Fruit fly (Drosophila melanogaster) whole organism, wandering third instar larva: ENCODE results near the gene RapGAP1.

Experiments
- Abd-B ChIP-seq: fragments of >200 bp; optimal IDR thresholded peaks from 2 replicates; lab custom pipeline; 2017; ENCODE audit warnings: missing biosample characterization, missing genetic modification characterization
- CG32264 ChIP-seq: fragments of 200-800 bp; sonication (Bioruptor generic); optimal IDR thresholded peaks from 2 replicates; lab custom pipeline; 2016; ENCODE audit warnings: missing biosample characterization, missing genetic modification characterization
- CG9705 ChIP-seq: fragments of 200-800 bp; sonication (Bioruptor generic); optimal IDR thresholded peaks from 2 replicates; lab custom pipeline; 2018; ENCODE audit warnings: missing biosample characterization, mild to moderate bottlenecking, missing genetic modification characterization
- CrebA ChIP-seq: fragments of 200-800 bp; sonication (Bioruptor generic); optimal IDR thresholded peaks from 2 replicates; lab custom pipeline; 2016; ENCODE audit warnings: missing biosample characterization, mild to moderate bottlenecking, missing genetic modification characterization, borderline replicate concordance
- Dfd ChIP-seq: fragments of >200 bp; optimal IDR thresholded peaks from 2 replicates; lab custom pipeline; 2017; ENCODE audit warnings: missing biosample characterization, missing genetic modification characterization
- Dif ChIP-seq: fragments of 200-275, 200-300 bp; sonication (Bioruptor generic); optimal IDR thresholded peaks from 2 replicates; lab custom pipeline; 2018; ENCODE audit warnings: missing biosample characterization, missing genetic modification characterization; ENCODE audit not compliant: partially characterized antibody
- GATAd ChIP-seq: sonication (Bioruptor generic); optimal IDR thresholded peaks from 2 replicates; lab custom pipeline; 2016; ENCODE audit warnings: missing biosample characterization, missing genetic modification characterization
- Hr78 ChIP-seq: fragments of >200 bp; optimal IDR thresholded peaks from 2 replicates; lab custom pipeline; 2017; ENCODE audit warnings: missing biosample characterization, missing genetic modification characterization
- Mio ChIP-seq: sonication (Bioruptor generic); optimal IDR thresholded peaks from 2 replicates; lab custom pipeline; 2016; ENCODE audit warnings: missing biosample characterization, missing genetic modification characterization
- N ChIP-seq: fragments of >200 bp; optimal IDR thresholded peaks from 2 replicates; lab custom pipeline; 2018; ENCODE audit warnings: missing biosample characterization, missing external identifiers, missing genetic modification characterization
- OdsH ChIP-seq: fragments of 200-800 bp; sonication (Bioruptor generic); optimal IDR thresholded peaks from 2 replicates; lab custom pipeline; 2016; ENCODE audit warnings: missing biosample characterization, mild to moderate bottlenecking, missing genetic modification characterization
- Rel ChIP-seq, 2 experiments: fragments of 200-800 bp; sonication (Bioruptor generic) in 1 of 2; optimal IDR thresholded peaks; 2 replicates in 1 of 2; 3 replicates in 1 of 2; lab custom pipeline; 2016 to 2019; ENCODE audit warnings: mild to moderate bottlenecking in 2 of 2, missing biosample characterization in 2 of 2, missing genetic modification characterization in 2 of 2, moderate library complexity in 1 of 2
- Vsx2 ChIP-seq: fragments of 200-300, 225-300 bp; sonication (Bioruptor generic); optimal IDR thresholded peaks from 2 replicates; lab custom pipeline; 2018; ENCODE audit warnings: missing biosample characterization, missing genetic modification characterization; ENCODE audit not compliant: partially characterized antibody
- br ChIP-seq: fragments of 200-800 bp; sonication (Bioruptor generic); optimal IDR thresholded peaks from 2 replicates; lab custom pipeline; 2016; ENCODE audit warnings: missing biosample characterization, missing genetic modification characterization
- brk ChIP-seq: fragments of 200-800 bp; sonication (Bioruptor generic); optimal IDR thresholded peaks from 2 replicates; lab custom pipeline; 2016; ENCODE audit warnings: missing biosample characterization, mild to moderate bottlenecking, missing genetic modification characterization
- dl ChIP-seq, 2 experiments: fragments of 175-275, 200-275 bp in 1 of 2; fragments of 200-275 bp in 1 of 2; sonication (Bioruptor generic); optimal IDR thresholded peaks; lab custom pipeline; 2018; ENCODE audit warnings: mild to moderate bottlenecking in 2 of 2, missing biosample characterization in 2 of 2, missing genetic modification characterization in 2 of 2, moderate library complexity in 2 of 2; ENCODE audit not compliant: partially characterized antibody in 2 of 2, insufficient read depth in 1 of 2
- dmrt93B ChIP-seq: fragments of 200-800 bp; sonication (Bioruptor generic); optimal IDR thresholded peaks from 2 replicates; lab custom pipeline; 2018; ENCODE audit warnings: missing biosample characterization, mild to moderate bottlenecking, missing genetic modification characterization
- dsf ChIP-seq: sonication (Bioruptor generic); optimal IDR thresholded peaks from 2 replicates; lab custom pipeline; 2016; ENCODE audit warnings: missing biosample characterization, missing genetic modification characterization, borderline replicate concordance
- ey ChIP-seq: fragments of 200-800 bp; sonication (Bioruptor generic); optimal IDR thresholded peaks from 2 replicates; lab custom pipeline; 2016; ENCODE audit warnings: missing biosample characterization, missing genetic modification characterization
- foxo ChIP-seq, 2 experiments: fragments of 200-800 bp; sonication (Bioruptor generic); optimal IDR thresholded peaks; 2 replicates in 1 of 2; 3 replicates in 1 of 2; lab custom pipeline; 2016 to 2017; ENCODE audit warnings: missing biosample characterization in 2 of 2, missing genetic modification characterization in 2 of 2
- h ChIP-seq: fragments of 200-800 bp; sonication (Bioruptor generic); optimal IDR thresholded peaks from 3 replicates; lab custom pipeline; 2016; ENCODE audit warnings: missing biosample characterization, mild to moderate bottlenecking, missing genetic modification characterization
- lola ChIP-seq: fragments of >200 bp; optimal IDR thresholded peaks from 2 replicates; lab custom pipeline; 2017; ENCODE audit warnings: missing biosample characterization, missing genetic modification characterization
- pan ChIP-seq: fragments of >200 bp; optimal IDR thresholded peaks from 2 replicates; lab custom pipeline; 2017
- rgr ChIP-seq: fragments of 200-800 bp; sonication (Bioruptor generic); optimal IDR thresholded peaks from 3 replicates; lab custom pipeline; 2016; ENCODE audit warnings: missing biosample characterization, mild to moderate bottlenecking, missing genetic modification characterization
- sage ChIP-seq: fragments of 200-800 bp; sonication (Bioruptor generic); optimal IDR thresholded peaks from 2 replicates; lab custom pipeline; 2016; ENCODE audit warnings: missing biosample characterization, mild to moderate bottlenecking, missing genetic modification characterization
- sv ChIP-seq: fragments of 200-800 bp; sonication (Bioruptor generic); optimal IDR thresholded peaks from 3 replicates; lab custom pipeline; 2016; ENCODE audit warnings: missing biosample characterization, missing genetic modification characterization
- tai ChIP-seq: sonication (Bioruptor generic); optimal IDR thresholded peaks from 2 replicates; lab custom pipeline; 2016; ENCODE audit warnings: missing biosample characterization, missing genetic modification characterization
- usp ChIP-seq: fragments of >200 bp; optimal IDR thresholded peaks from 2 replicates; lab custom pipeline; 2017; ENCODE audit warnings: missing biosample characterization, missing genetic modification characterization
- woc ChIP-seq: sonication (Bioruptor generic); optimal IDR thresholded peaks from 2 replicates; lab custom pipeline; 2016; ENCODE audit warnings: missing biosample characterization, mild to moderate bottlenecking, missing genetic modification characterization

The RapGAP1 gene

DNA sequence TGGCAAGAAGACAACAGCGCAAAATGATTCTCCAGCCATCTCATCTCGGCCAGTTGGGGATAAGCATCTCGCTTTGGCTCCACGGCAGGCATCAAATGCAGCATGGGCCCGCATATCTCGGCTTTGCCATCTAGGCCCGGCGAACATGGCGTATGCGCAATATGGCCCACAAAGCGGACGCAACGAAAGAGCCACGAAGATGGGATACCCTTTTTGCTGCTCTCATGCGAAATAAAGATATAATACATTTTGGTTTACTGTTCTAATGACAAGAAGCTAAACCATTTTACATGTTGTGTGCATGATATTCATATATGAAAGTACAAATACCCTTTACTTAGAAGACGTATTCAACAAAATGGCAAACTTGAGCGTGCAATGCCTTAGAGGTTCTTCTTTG lies 56.0 kb downstream of the RapGAP1 start:
- TF ChIP-seq N (GFP tag; lab: Kevin White, UChicago) (no peak), Hr78 (no peak), sv (GFP tag; lab: Kevin White, UChicago) (no peak), br (no peak), foxo (GFP tag; optimal IDR thresholded peaks at IDR 0.05; lab: Kevin White, UChicago) (no peak), dl (GFP tag; optimal IDR thresholded peaks at IDR 0.05; lab: Kevin White, UChicago; ENCODE audit: insufficient read depth in 1 of 2, partially characterized antibody in 2 of 2) (no peak), OdsH (GFP tag; lab: Kevin White, UChicago) (no peak), Dfd (no peak), CrebA (no peak), Abd-B (GFP tag; lab: Kevin White, UChicago) (no peak), Vsx2 (GFP tag; lab: Kevin White, UChicago) (no peak)

DNA sequence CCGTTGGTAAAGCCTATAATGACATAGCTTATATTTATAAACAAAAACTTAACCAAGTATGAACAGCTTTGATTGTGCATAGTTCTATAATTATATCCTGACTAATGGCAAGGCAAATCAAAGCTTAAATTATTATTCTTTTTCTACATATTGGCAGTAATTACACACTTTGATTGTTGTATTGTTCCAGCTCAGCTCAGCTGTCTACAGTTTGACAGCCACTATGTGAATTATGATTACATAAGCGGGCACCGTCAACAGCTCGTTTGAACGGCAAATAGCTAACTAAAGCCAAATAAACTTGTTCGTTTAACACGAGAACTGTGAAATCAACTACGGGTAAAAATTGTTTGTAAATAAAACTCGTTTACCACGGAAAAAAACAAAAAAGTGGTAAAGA lies 57.2 kb downstream of the RapGAP1 start:
- TF ChIP-seq Rel (GFP tag; optimal IDR thresholded peaks at IDR 0.05; lab: Kevin White, UChicago) (no peak), Rel (tag; optimal IDR thresholded peaks at IDR 0.05; lab: Kevin White, UChicago) (no peak), tai (GFP tag; lab: Kevin White, UChicago) (no peak)

DNA sequence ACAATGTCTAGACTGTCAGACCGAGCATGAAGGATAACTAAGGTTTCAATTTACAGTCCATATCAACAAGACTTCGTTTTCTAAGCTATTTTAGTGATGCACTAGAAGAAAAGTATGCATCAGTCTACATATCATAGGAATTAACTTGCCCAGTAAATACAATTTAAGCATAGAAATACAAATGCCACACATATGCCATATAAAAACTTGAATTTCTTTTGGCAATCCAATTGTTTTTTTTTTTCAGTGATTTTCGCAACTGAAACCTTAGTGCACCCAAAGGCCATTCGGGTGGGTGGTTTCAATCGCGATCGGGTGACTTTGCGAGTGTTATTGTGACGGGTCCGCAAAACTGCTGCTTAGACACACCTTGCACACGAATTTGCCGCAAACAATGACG lies 58.2 kb downstream of the RapGAP1 start:
- TF ChIP-seq Dfd (no peak), CG32264 (GFP tag; lab: Kevin White, UChicago) (no peak), CrebA (no peak), dmrt93B (GFP tag; lab: Kevin White, UChicago) (no peak), Vsx2 (GFP tag; lab: Kevin White, UChicago) (no peak), CG9705 (no peak), woc (GFP tag; lab: Kevin White, UChicago) (no peak), br (no peak), usp (no peak), sage (no peak), brk (GFP tag; lab: Kevin White, UChicago) (no peak)
- TF ChIP-seq, all 38 proteins: peak for 0

DNA sequence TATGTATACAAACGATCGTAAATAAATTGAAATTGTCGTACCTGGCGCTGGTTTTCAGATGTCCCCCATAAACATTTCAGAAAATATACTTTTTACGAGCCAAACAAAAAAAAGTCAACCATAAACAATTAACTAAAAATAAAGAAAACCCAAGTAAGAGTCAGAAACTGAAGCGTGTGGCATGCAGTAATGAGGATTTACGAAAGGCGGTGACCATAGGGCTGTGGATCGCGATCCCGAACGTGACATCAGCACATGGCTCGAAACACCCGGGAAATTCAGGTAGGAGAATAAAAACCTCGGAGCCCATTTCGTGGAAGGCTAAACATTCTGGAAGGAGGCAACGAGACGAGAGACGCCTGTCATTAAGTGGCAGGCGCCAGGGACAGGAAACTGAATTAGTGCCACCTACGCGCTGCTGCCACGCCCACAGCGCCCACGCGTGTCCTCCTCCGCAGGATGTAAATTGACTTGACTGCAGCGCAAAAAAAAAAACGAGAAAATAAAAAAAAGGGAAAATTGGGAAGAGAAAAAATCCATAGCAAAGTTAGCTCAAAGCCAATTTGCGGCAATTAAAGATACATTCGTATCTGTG lies 59.1 kb downstream of the RapGAP1 start:
- TF ChIP-seq CG32264 (GFP tag; lab: Kevin White, UChicago), result no peak
- TF ChIP-seq foxo (GFP tag; optimal IDR thresholded peaks at IDR 0.05; lab: Kevin White, UChicago), result no peak
- TF ChIP-seq Rel (GFP tag; optimal IDR thresholded peaks at IDR 0.05; lab: Kevin White, UChicago), result no peak
- no peak for TF ChIP-seq Rel (tag; optimal IDR thresholded peaks at IDR 0.05; lab: Kevin White, UChicago)
- TF ChIP-seq dl (GFP tag; optimal IDR thresholded peaks at IDR 0.05; lab: Kevin White, UChicago; ENCODE audit: insufficient read depth in 1 of 2, partially characterized antibody in 2 of 2), result no peak
- no peak for TF ChIP-seq Mio (GFP tag; lab: Kevin White, UChicago)
- TF ChIP-seq lola (GFP tag; lab: Kevin White, UChicago), result no peak
- TF ChIP-seq ey (GFP tag; lab: Kevin White, UChicago), result no peak
- TF ChIP-seq, all 38 proteins: peak for 0

DNA sequence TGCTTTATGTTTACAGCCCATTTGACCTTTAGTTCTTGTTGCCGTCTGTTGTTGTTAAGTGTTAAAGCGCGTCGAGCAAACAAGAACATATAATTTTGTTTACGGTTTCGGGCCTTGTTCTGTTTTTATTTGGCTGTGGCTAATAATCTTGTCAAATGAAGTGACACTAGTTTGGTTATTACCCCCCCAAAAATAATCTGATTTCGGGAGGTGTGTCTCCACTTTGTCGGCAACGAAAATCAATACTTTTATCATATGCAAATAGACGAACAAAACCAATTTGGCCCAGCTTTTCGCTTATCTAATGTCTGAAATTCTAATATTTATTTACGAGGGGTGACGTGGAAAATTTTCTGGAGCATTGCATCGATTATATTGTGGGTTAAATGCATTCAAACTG lies 59.9 kb downstream of the RapGAP1 start:
- TF ChIP-seq Hr78 (no peak), dsf (GFP tag; lab: Kevin White, UChicago) (no peak), CG9705 (no peak), Dif (GFP tag; lab: Kevin White, UChicago) (no peak), pan (lab: Kevin White, UChicago) (no peak), h (GFP tag; lab: Kevin White, UChicago) (no peak), GATAd (no peak), rgr (GFP tag; lab: Kevin White, UChicago) (no peak), sage (no peak), woc (GFP tag; lab: Kevin White, UChicago) (no peak), OdsH (GFP tag; lab: Kevin White, UChicago) (no peak)
- TF ChIP-seq, all 38 proteins: peak for 0

DNA sequence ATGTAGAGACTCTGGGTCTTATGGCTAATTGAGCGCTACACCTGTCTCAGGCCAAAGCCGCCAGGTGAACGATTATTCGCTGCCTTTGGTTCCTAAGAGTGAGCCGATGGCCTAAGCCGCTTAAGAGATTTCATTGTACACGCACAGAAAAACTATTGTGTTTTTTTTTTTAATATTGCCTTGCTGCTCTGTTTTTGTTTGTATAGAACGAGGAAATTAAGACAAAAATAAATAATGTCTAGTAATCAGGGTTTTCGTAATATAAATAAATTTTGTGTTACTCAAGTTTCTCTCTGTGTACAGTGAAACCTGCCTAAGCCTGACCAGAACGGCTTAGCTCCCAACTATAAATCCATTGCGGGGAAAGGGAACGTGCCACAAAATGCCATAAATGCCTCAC lies 63.4 kb downstream of the RapGAP1 start:
- no peak for TF ChIP-seq CG9705
